Fruit fly (Drosophila melanogaster): Measurements from ENCODE around the gene Mkk4.

Mkk4 gene

DNA sequence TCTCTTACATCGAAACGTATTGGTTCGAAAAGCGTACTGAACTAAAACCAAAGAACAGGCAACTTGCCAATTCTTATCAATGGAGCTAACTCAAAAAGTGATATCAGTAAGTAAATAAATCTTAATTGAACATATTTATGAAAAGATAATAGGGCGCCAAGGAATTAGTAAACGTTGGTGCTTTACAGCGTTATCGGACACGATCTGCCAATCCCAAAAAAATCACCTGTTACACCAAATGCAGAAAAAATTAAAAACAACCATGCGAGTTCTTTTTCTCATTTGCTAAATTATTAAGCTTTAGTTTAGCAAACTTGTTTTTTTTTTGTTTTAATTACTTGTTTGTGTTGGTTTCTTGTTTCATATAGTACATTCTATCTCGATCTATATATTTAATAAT, 4.1 kb upstream of the Mkk4 start, which contains the start of gene CG42489:
Gene CG42489, minus strand, starts transcription at position 101 of the 400 bp plus-strand sequence.
- no peak for TF ChIP-seq CG16779 (tag; optimal IDR thresholded peaks at IDR 0.05)
- TF ChIP-seq CG11762 (GFP tag; optimal IDR thresholded peaks at IDR 0.05; ENCODE audit: insufficient read depth) = no peak
- no peak for TF ChIP-seq svp (GFP tag)
- TF ChIP-seq fd59A (GFP tag; optimal IDR thresholded peaks at IDR 0.05) = no peak
- TF ChIP-seq CG4318 (GFP tag; optimal IDR thresholded peaks at IDR 0.05) = no peak
- TF ChIP-seq Eip75B (GFP tag; optimal IDR thresholded peaks at IDR 0.05) = no peak
- TF ChIP-seq Sox102F (GFP tag; optimal IDR thresholded peaks at IDR 0.05) = no peak
- TF ChIP-seq CG11902 (GFP tag; optimal IDR thresholded peaks at IDR 0.05) = no peak
- TF ChIP-seq achi (GFP tag; optimal IDR thresholded peaks at IDR 0.05) = no peak
- TF ChIP-seq Sox15 (GFP tag; optimal IDR thresholded peaks at IDR 0.05) = no peak
- TF ChIP-seq CG9139 (GFP tag; optimal IDR thresholded peaks at IDR 0.05) = no peak
- no peak for TF ChIP-seq Hr39 (GFP tag; optimal IDR thresholded peaks at IDR 0.05)
- no peak for TF ChIP-seq cyc (GFP tag; optimal IDR thresholded peaks at IDR 0.05)
- no peak for TF ChIP-seq net (GFP tag; optimal IDR thresholded peaks at IDR 0.05)

DNA sequence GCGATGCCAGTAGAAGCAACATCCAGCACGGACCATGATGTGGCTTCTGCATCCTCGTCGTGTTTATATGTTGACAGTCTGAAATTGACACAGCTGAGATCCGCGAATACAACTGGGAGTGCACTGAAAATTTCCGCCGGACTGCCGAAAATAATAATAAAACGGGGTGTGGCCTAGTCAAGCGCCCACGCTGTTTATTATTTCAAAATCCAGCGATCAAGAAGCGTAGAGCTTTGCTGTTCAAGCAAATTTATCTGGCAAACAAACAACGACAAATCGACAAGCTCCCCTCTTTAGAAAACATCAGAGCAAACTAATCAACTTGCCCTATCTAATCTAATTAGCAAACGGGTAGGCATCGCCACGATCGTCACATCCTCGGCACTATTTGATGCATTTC, 3.5 kb upstream of the Mkk4 start:
- TF ChIP-seq fkh (GFP tag; optimal IDR thresholded peaks at IDR 0.05) (peak; percentile 40), Eip78C (GFP tag) (no peak)

DNA sequence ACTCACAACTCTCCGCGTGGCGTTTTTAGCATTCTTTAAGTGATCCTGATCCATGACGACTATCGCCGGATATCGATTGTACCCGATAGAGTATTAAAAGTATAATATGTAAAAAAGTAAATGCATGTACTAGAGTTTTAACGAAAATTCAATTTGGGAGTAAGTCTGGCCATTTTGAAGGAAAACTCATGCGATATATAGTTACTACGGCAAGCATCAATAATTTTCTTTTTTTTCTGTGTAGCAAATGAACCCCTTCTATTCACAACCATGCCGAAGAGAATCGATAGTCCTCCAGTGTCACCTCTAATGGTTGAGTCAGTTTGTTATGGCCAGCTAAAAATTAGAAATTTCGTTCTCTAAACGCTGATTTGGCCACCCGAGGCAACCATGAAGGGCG, 2.1 kb upstream of the Mkk4 start, which contains the start of the genes Sys1 and Dhod:
Gene Sys1, plus strand, starts transcription at position 91 of the 400 bp plus-strand sequence.
Gene Dhod, minus strand, starts transcription at position 186 of the 400 bp plus-strand sequence.
- peak; percentile 25 for TF ChIP-seq dsx (GFP tag; optimal IDR thresholded peaks at IDR 0.05; ENCODE audit: poor library complexity, severe bottlenecking)
- peak; percentile 20 for TF ChIP-seq dac (GFP tag; optimal IDR thresholded peaks at IDR 0.05)
- TF ChIP-seq Sox102F (GFP tag; optimal IDR thresholded peaks at IDR 0.05) = peak; percentile 81
- TF ChIP-seq CG9139 (GFP tag; optimal IDR thresholded peaks at IDR 0.05) = no peak
- no peak for TF ChIP-seq CG6854 (GFP tag; optimal IDR thresholded peaks at IDR 0.05)
- TF ChIP-seq achi (GFP tag; optimal IDR thresholded peaks at IDR 0.05) = peak; percentile 73
- TF ChIP-seq Ets96B (tag; optimal IDR thresholded peaks at IDR 0.05) = peak; percentile 54
- peak; percentile 37 for TF ChIP-seq CG11762 (GFP tag; optimal IDR thresholded peaks at IDR 0.05; ENCODE audit: insufficient read depth)
- TF ChIP-seq CG8319 (GFP tag; optimal IDR thresholded peaks at IDR 0.05) = peak; percentile 74
- TF ChIP-seq ss (GFP tag; optimal IDR thresholded peaks at IDR 0.05) = peak in 1 of 2 experiments; percentile 15
- peak; percentile 67 for TF ChIP-seq Gug (GFP tag; IDR thresholded peaks at IDR 0.05)
- peak; percentile 81 for TF ChIP-seq Smox (GFP tag; optimal IDR thresholded peaks at IDR 0.05)
- peak; percentile 73; the same call in 2 of the 3 replicates for TF ChIP-seq eg (GFP tag; IDR thresholded peaks at IDR 0.05)
- TF ChIP-seq acj6 (GFP tag; optimal IDR thresholded peaks at IDR 0.05) = peak; percentile 77
- TF ChIP-seq Ets21C (GFP tag; optimal IDR thresholded peaks at IDR 0.05) = peak; percentile 79
- peak; percentile 32 for TF ChIP-seq CG4318 (GFP tag; optimal IDR thresholded peaks at IDR 0.05)
- TF ChIP-seq Met (GFP tag; optimal IDR thresholded peaks at IDR 0.05) = peak; percentile 79
- TF ChIP-seq Eip75B (GFP tag; optimal IDR thresholded peaks at IDR 0.05) = peak; percentile 75
- TF ChIP-seq Sox14 (GFP tag; optimal IDR thresholded peaks at IDR 0.05) = peak; percentile 85
- peak; percentile 53 for TF ChIP-seq CG3032 (tag; optimal IDR thresholded peaks at IDR 0.05)
- peak; percentile 81 for TF ChIP-seq CG3919 (GFP tag; optimal IDR thresholded peaks at IDR 0.05)
- peak; percentile 44 for TF ChIP-seq Lpt (GFP tag; optimal IDR thresholded peaks at IDR 0.05)
- TF ChIP-seq CG6792 (GFP tag; optimal IDR thresholded peaks at IDR 0.05) = peak; percentile 65
- TF ChIP-seq vri (GFP tag; optimal IDR thresholded peaks at IDR 0.05) = peak; percentile 59
- TF ChIP-seq CG8119 (GFP tag; IDR thresholded peaks at IDR 0.05) = peak; percentile 53; the same call in 1 of the 3 replicates
- TF ChIP-seq CG32006 (GFP tag; optimal IDR thresholded peaks at IDR 0.05) = peak; percentile 70
- peak; percentile 81 for TF ChIP-seq lz (GFP tag; optimal IDR thresholded peaks at IDR 0.05)
- peak; percentile 86 for TF ChIP-seq Hr39 (GFP tag; optimal IDR thresholded peaks at IDR 0.05)
- TF ChIP-seq fd59A (GFP tag; optimal IDR thresholded peaks at IDR 0.05) = no peak
- TF ChIP-seq CG10669 (GFP tag; optimal IDR thresholded peaks at IDR 0.05) = peak; percentile 39
- TF ChIP-seq CG1621 (tag; optimal IDR thresholded peaks at IDR 0.05) = peak; percentile 29
- peak; percentile 63 for TF ChIP-seq CG34406 (GFP tag; optimal IDR thresholded peaks at IDR 0.05)
- TF ChIP-seq salr (GFP tag; optimal IDR thresholded peaks at IDR 0.05) = peak in 1 of 2 experiments; percentile 45
- TF ChIP-seq CG7368 (GFP tag; optimal IDR thresholded peaks at IDR 0.05) = peak; percentile 69
- TF ChIP-seq cyc (GFP tag; optimal IDR thresholded peaks at IDR 0.05) = peak; percentile 82
- TF ChIP-seq Blimp-1 (GFP tag; optimal IDR thresholded peaks at IDR 0.05) = no peak
- TF ChIP-seq Sox15 (GFP tag; optimal IDR thresholded peaks at IDR 0.05) = peak; percentile 65
- peak; percentile 85 for TF ChIP-seq pdm3 (GFP tag; optimal IDR thresholded peaks at IDR 0.05)
- peak; percentile 79 for TF ChIP-seq topi (GFP tag; optimal IDR thresholded peaks at IDR 0.05)
- TF ChIP-seq svp (GFP tag) = peak; percentile 94
- no peak for TF ChIP-seq fkh (GFP tag; optimal IDR thresholded peaks at IDR 0.05)
- TF ChIP-seq spab (GFP tag; optimal IDR thresholded peaks at IDR 0.05) = no peak

Data from whole organism, prepupa.